Fruit fly (Drosophila melanogaster) whole organism, embryonic: ENCODE measurements around the gene Pcyt1.

Source experiments
- Aef1 ChIP-seq: fragments of 200-800 bp; sonication (Bioruptor generic); IDR thresholded peaks from 3 replicates; pipeline ENCODE4 v1.3.6; 2022; ENCODE audit warnings: missing biosample characterization, missing genetic modification characterization
- CG11247 ChIP-seq: fragments of 200-800 bp; sonication (Bioruptor generic); IDR thresholded peaks from 2 replicates; pipeline ENCODE4 v1.3.6; 2022; ENCODE audit warnings: missing biosample characterization, missing genetic modification characterization
- CG15269 ChIP-seq: fragments of 200-800 bp; sonication (Bioruptor generic); optimal IDR thresholded peaks from 2 replicates; lab custom pipeline; 2018; ENCODE audit warnings: missing biosample characterization, mild to moderate bottlenecking, missing genetic modification characterization, moderate library complexity
- CG15514 ChIP-seq: fragments of 200-800 bp; sonication (Bioruptor generic); optimal IDR thresholded peaks from 3 replicates; lab custom pipeline; 2017; ENCODE audit warnings: missing biosample characterization, missing genetic modification characterization, mild to moderate bottlenecking, moderate library complexity, missing genetic modification reagents
- CG16863 ChIP-seq: fragments of 200-800 bp; sonication (Bioruptor generic); optimal IDR thresholded peaks from 3 replicates; lab custom pipeline; 2016; ENCODE audit warnings: missing biosample characterization, missing genetic modification characterization
- CG17385 ChIP-seq: fragments of 200-800 bp; sonication (Bioruptor generic); optimal IDR thresholded peaks from 3 replicates; lab custom pipeline; 2018; ENCODE audit warnings: missing biosample characterization, mild to moderate bottlenecking, missing genetic modification characterization
- CG1792 ChIP-seq: fragments of 200-800 bp; sonication (Bioruptor generic); optimal IDR thresholded peaks from 2 replicates; lab custom pipeline; 2016; ENCODE audit warnings: missing biosample characterization, missing genetic modification characterization
- CG1832 ChIP-seq: fragments of 200-800 bp; sonication (Bioruptor generic); optimal IDR thresholded peaks from 2 replicates; lab custom pipeline; 2017; ENCODE audit warnings: missing biosample characterization, mild to moderate bottlenecking, missing genetic modification characterization, inconsistent platforms
- CG2889 ChIP-seq: fragments of 200-800 bp; sonication (Bioruptor generic); IDR thresholded peaks from 3 replicates; pipeline ENCODE4 v1.3.6; 2022; ENCODE audit warnings: missing biosample characterization, missing genetic modification characterization
- CG34422 ChIP-seq: fragments of 200-800 bp; sonication (Bioruptor generic); IDR thresholded peaks from 3 replicates; pipeline ENCODE4 v1.3.6; 2022; ENCODE audit warnings: missing biosample characterization, missing genetic modification characterization
- CG4617 ChIP-seq: fragments of 200-800 bp; sonication (Bioruptor generic); optimal IDR thresholded peaks from 3 replicates; lab custom pipeline; 2016; ENCODE audit warnings: missing biosample characterization, missing genetic modification characterization, borderline replicate concordance
- CG6854 ChIP-seq: fragments of 200-800 bp; sonication (Bioruptor generic); optimal IDR thresholded peaks from 3 replicates; lab custom pipeline; 2017; ENCODE audit warnings: missing biosample characterization, mild to moderate bottlenecking, missing genetic modification characterization
- CG8388 ChIP-seq: fragments of 200-800 bp; sonication (Bioruptor generic); optimal IDR thresholded peaks from 2 replicates; lab custom pipeline; 2019; ENCODE audit warnings: missing biosample characterization, mild to moderate bottlenecking, missing genetic modification characterization, moderate library complexity
- CG9817 ChIP-seq: fragments of 200-800 bp; sonication (Bioruptor generic); optimal IDR thresholded peaks from 2 replicates; lab custom pipeline; 2018; ENCODE audit warnings: missing biosample characterization, mild to moderate bottlenecking, missing genetic modification characterization, moderate library complexity
- Dbx ChIP-seq: fragments of 200-800 bp; sonication (Bioruptor generic); IDR thresholded peaks from 3 replicates; pipeline ENCODE4 v1.3.6; 2022; ENCODE audit warnings: missing biosample characterization, missing genetic modification characterization
- Dek ChIP-seq: fragments of 200-800 bp; sonication (Bioruptor generic); optimal IDR thresholded peaks from 3 replicates; lab custom pipeline; 2019; ENCODE audit warnings: missing biosample characterization, mild to moderate bottlenecking, missing genetic modification characterization, moderate library complexity
- Doc3 ChIP-seq: fragments of 200-800 bp; sonication (Bioruptor generic); IDR thresholded peaks from 3 replicates; pipeline ENCODE4 v1.3.6; 2022; ENCODE audit warnings: missing biosample characterization, missing genetic modification characterization; ENCODE audit not compliant: partially characterized antibody
- Drgx ChIP-seq: fragments of 200-800 bp; sonication (Bioruptor generic); IDR thresholded peaks from 2 replicates; pipeline ENCODE4 v1.3.6; 2022; ENCODE audit warnings: missing biosample characterization, missing genetic modification characterization
- Hey ChIP-seq: fragments of 200-800 bp; sonication (Bioruptor generic); optimal IDR thresholded peaks from 3 replicates; lab custom pipeline; 2018; ENCODE audit warnings: missing biosample characterization, mild to moderate bottlenecking, missing genetic modification characterization
- Hr51 ChIP-seq, 2 experiments: fragments of 200-800 bp; sonication (Bioruptor generic); optimal IDR thresholded peaks; 2 replicates in 1 of 2; 3 replicates in 1 of 2; lab custom pipeline; 2016 to 2018; ENCODE audit warnings: missing biosample characterization in 2 of 2, missing genetic modification characterization in 2 of 2, mild to moderate bottlenecking in 1 of 2, moderate library complexity in 1 of 2
- Hr78 ChIP-seq, 2 experiments: fragments of 200-800 bp in 1 of 2; fragments of >200 bp in 1 of 2; sonication (Bioruptor generic) in 1 of 2; optimal IDR thresholded peaks; 2 replicates each; lab custom pipeline; 2017 to 2019; ENCODE audit warnings: missing biosample characterization in 2 of 2, missing genetic modification characterization in 2 of 2, mild to moderate bottlenecking in 1 of 2, moderate library complexity in 1 of 2
- Jarid2 ChIP-seq: fragments of 200-800 bp; sonication (Bioruptor generic); optimal IDR thresholded peaks from 3 replicates; lab custom pipeline; 2017; ENCODE audit warnings: mild to moderate bottlenecking, missing biosample characterization, missing genetic modification reagents, missing genetic modification characterization
- MBD-R2 ChIP-seq: fragments of 200-800 bp; sonication (Bioruptor generic); IDR thresholded peaks from 2 replicates; pipeline ENCODE4 v1.3.6; 2022; ENCODE audit warnings: missing biosample characterization, missing genetic modification characterization
- Mes4 ChIP-seq: fragments of 200-800 bp; sonication (Bioruptor generic); optimal IDR thresholded peaks from 2 replicates; lab custom pipeline; 2016; ENCODE audit warnings: missing biosample characterization, missing genetic modification characterization
- Mrtf ChIP-seq: fragments of 200-800 bp; sonication (Bioruptor generic); IDR thresholded peaks from 3 replicates; pipeline ENCODE4 v1.3.6; 2022; ENCODE audit warnings: missing biosample characterization, missing genetic modification characterization
- Myb ChIP-seq: fragments of 200-800 bp; sonication (Bioruptor generic); optimal IDR thresholded peaks from 2 replicates; lab custom pipeline; 2016; ENCODE audit warnings: missing biosample characterization, missing genetic modification characterization
- Pdp1 ChIP-seq, 2 experiments: fragments of 200-800 bp; sonication (Bioruptor generic); optimal IDR thresholded peaks; 3 replicates each; lab custom pipeline; 2016; ENCODE audit warnings: missing biosample characterization in 2 of 2, missing genetic modification characterization in 2 of 2, mild to moderate bottlenecking in 1 of 2, moderate library complexity in 1 of 2
- Poxn ChIP-seq: fragments of 200-800 bp; sonication (Bioruptor generic); IDR thresholded peaks from 2 replicates; pipeline ENCODE4 v1.3.6; 2022; ENCODE audit warnings: missing biosample characterization, missing genetic modification characterization
- Ptx1 ChIP-seq: fragments of 200-800 bp; sonication (Bioruptor generic); IDR thresholded peaks from 2 replicates; pipeline ENCODE4 v1.3.6; 2022; ENCODE audit warnings: missing biosample characterization, missing genetic modification characterization
- danr ChIP-seq: fragments of 200-800 bp; sonication (Bioruptor generic); IDR thresholded peaks from 2 replicates; pipeline ENCODE4 v1.3.6; 2022; ENCODE audit warnings: missing biosample characterization, missing genetic modification characterization
- fd64A ChIP-seq: fragments of 200-800 bp; sonication (Bioruptor generic); optimal IDR thresholded peaks from 3 replicates; lab custom pipeline; 2018; ENCODE audit warnings: missing biosample characterization, mild to moderate bottlenecking, missing genetic modification characterization
- gce ChIP-seq: fragments of 200-800 bp; sonication (Bioruptor generic); IDR thresholded peaks from 3 replicates; pipeline ENCODE4 v1.3.6; 2022; ENCODE audit warnings: missing biosample characterization, missing genetic modification characterization
- gcm2 ChIP-seq: fragments of 200-800 bp; sonication (Bioruptor generic); optimal IDR thresholded peaks from 2 replicates; lab custom pipeline; 2016; ENCODE audit warnings: missing biosample characterization, missing genetic modification characterization
- gem ChIP-seq: fragments of 200-800 bp; sonication (Bioruptor generic); optimal IDR thresholded peaks from 2 replicates; lab custom pipeline; 2019; ENCODE audit warnings: missing biosample characterization, mild to moderate bottlenecking, missing genetic modification characterization, moderate library complexity
- hbn ChIP-seq: fragments of 200-800 bp; sonication (Bioruptor generic); IDR thresholded peaks from 2 replicates; pipeline ENCODE4 v1.3.6; 2022; ENCODE audit warnings: missing biosample characterization, missing genetic modification characterization; ENCODE audit not compliant: partially characterized antibody
- hkb ChIP-seq, 2 experiments: fragments of 200-800 bp in 1 of 2; fragments of >200 bp in 1 of 2; sonication (Bioruptor generic) in 1 of 2; IDR thresholded peaks in 1 of 2; optimal IDR thresholded peaks in 1 of 2; 2 replicates each; pipeline versions ENCODE4 v1.3.6 to Lab custom; 2017 to 2022; ENCODE audit warnings: missing biosample characterization in 1 of 2, missing genetic modification characterization in 1 of 2
- kah ChIP-seq: fragments of 200-800 bp; sonication (Bioruptor generic); optimal IDR thresholded peaks from 2 replicates; lab custom pipeline; 2018; ENCODE audit warnings: missing biosample characterization, mild to moderate bottlenecking, missing genetic modification characterization
- odd ChIP-seq: fragments of 200-800 bp; sonication (Bioruptor generic); optimal IDR thresholded peaks from 2 replicates; lab custom pipeline; 2017; ENCODE audit warnings: missing biosample characterization, mild to moderate bottlenecking, missing genetic modification characterization
- pzg ChIP-seq: fragments of 200-800 bp; sonication (Bioruptor generic); optimal IDR thresholded peaks from 3 replicates; lab custom pipeline; 2018; ENCODE audit warnings: missing biosample characterization, mild to moderate bottlenecking, missing genetic modification characterization, moderate library complexity
- ranshi ChIP-seq: fragments of 200-800 bp; sonication (Bioruptor generic); IDR thresholded peaks from 2 replicates; pipeline ENCODE4 v1.3.6; 2022; ENCODE audit warnings: missing biosample characterization, missing genetic modification characterization
- scrt ChIP-seq: fragments of 200-800 bp; sonication (Bioruptor generic); optimal IDR thresholded peaks from 2 replicates; lab custom pipeline; 2018; ENCODE audit warnings: missing biosample characterization, mild to moderate bottlenecking, missing genetic modification characterization, moderate library complexity
- sd ChIP-seq: fragments of 200-800 bp; sonication (Bioruptor generic); optimal IDR thresholded peaks from 3 replicates; lab custom pipeline; 2018; ENCODE audit warnings: missing biosample characterization, mild to moderate bottlenecking, missing genetic modification characterization, moderate library complexity
- seq ChIP-seq: fragments of 200-800 bp; sonication (Bioruptor generic); IDR thresholded peaks from 2 replicates; pipeline ENCODE4 v1.3.6; 2022; ENCODE audit warnings: missing biosample characterization, missing genetic modification characterization
- shn ChIP-seq: fragments of 200-800 bp; sonication (Bioruptor generic); optimal IDR thresholded peaks from 3 replicates; lab custom pipeline; 2016; ENCODE audit warnings: missing biosample characterization, missing genetic modification characterization
- sr ChIP-seq: fragments of 200-800 bp; sonication (Bioruptor generic); IDR thresholded peaks from 3 replicates; pipeline ENCODE4 v1.3.6; 2022; ENCODE audit warnings: missing biosample characterization, missing genetic modification characterization
- tio ChIP-seq: fragments of 200-800 bp; sonication (Bioruptor generic); optimal IDR thresholded peaks from 2 replicates; lab custom pipeline; 2017; ENCODE audit warnings: missing biosample characterization, missing genetic modification characterization, inconsistent platforms
- tup ChIP-seq: fragments of 200-800 bp; sonication (Bioruptor generic); optimal IDR thresholded peaks from 2 replicates; lab custom pipeline; 2016; ENCODE audit warnings: missing biosample characterization, mild to moderate bottlenecking, missing genetic modification characterization, moderate library complexity
- wek ChIP-seq: fragments of 200-800 bp; sonication (Bioruptor generic); optimal IDR thresholded peaks from 3 replicates; lab custom pipeline; 2018; ENCODE audit warnings: missing biosample characterization, mild to moderate bottlenecking, missing genetic modification characterization, moderate library complexity
- wor ChIP-seq: fragments of 200-800 bp; sonication (Bioruptor generic); IDR thresholded peaks from 2 replicates; pipeline ENCODE4 v1.3.6; 2022; ENCODE audit warnings: missing biosample characterization, missing genetic modification characterization
- zfh1 ChIP-seq: fragments of 200-800 bp; sonication (Bioruptor generic); IDR thresholded peaks from 3 replicates; pipeline ENCODE4 v1.3.6; 2022; ENCODE audit warnings: missing biosample characterization, missing genetic modification characterization

The Pcyt1 gene

DNA sequence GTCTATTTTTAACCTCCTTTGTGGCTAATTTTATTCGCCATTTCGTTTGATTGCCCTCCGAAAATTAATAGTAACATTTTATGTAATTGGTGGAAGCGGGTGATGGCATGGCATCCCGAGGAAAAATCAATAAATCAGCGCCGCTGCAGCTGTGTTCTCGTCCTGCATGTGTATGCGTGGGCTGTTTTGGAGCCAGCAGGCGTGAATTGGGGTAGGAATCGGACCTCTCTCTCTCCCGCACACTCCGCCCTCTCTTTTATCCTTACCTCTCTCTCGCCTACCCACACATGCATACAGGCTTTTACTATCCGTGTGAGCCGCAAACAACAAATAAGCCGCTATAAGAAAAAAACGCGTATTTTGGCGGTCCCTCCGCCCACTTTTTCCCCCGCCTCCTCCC lies 31.4 kb downstream of the Pcyt1 start:
- TF ChIP-seq Aef1 = no peak
- TF ChIP-seq gem (tag; lab: Kevin White, UChicago) = no peak
- TF ChIP-seq hkb (optimal IDR thresholded peaks at IDR 0.05; lab: Kevin White, UChicago) = no peak
- TF ChIP-seq hkb (GFP tag; IDR thresholded peaks at IDR 0.05; lab: Robert Waterston, UW) = peak; percentile 15; the same call in 1 of the 2 replicates
- TF ChIP-seq wek (GFP tag; lab: Kevin White, UChicago) = no peak
- TF ChIP-seq Hr51 (GFP tag; optimal IDR thresholded peaks at IDR 0.05; lab: Kevin White, UChicago) = no peak
- TF ChIP-seq Ptx1 (GFP tag; lab: Robert Waterston, UW) = no peak
- no peak for TF ChIP-seq gce (GFP tag; lab: Robert Waterston, UW)
- no peak for TF ChIP-seq odd (GFP tag; lab: Kevin White, UChicago)
- no peak for TF ChIP-seq Mrtf (GFP tag; lab: Robert Waterston, UW)
- no peak for TF ChIP-seq scrt (GFP tag; lab: Kevin White, UChicago)
- peak; percentile 9 for TF ChIP-seq Jarid2 (GFP tag; lab: Kevin White, UChicago)
- TF ChIP-seq CG17385 = no peak
- no peak for TF ChIP-seq sd
- no peak for TF ChIP-seq CG4617 (GFP tag; lab: Kevin White, UChicago)
- TF ChIP-seq CG8388 = no peak
- TF ChIP-seq Hey (tag; lab: Kevin White, UChicago) = no peak
- TF ChIP-seq Myb (GFP tag; lab: Kevin White, UChicago) = no peak
- no peak for TF ChIP-seq CG9817 (tag; lab: Kevin White, UChicago)
- TF ChIP-seq CG1832 (GFP tag; lab: Kevin White, UChicago) = peak; percentile 57
- no peak for TF ChIP-seq Hr78 (GFP tag; optimal IDR thresholded peaks at IDR 0.05; lab: Kevin White, UChicago)
- no peak for TF ChIP-seq kah (GFP tag; lab: Kevin White, UChicago)
- TF ChIP-seq danr = no peak
- TF ChIP-seq CG2889 (GFP tag; lab: Robert Waterston, UW) = no peak
- TF ChIP-seq shn (GFP tag; lab: Kevin White, UChicago) = no peak
- no peak for TF ChIP-seq CG6854
- no peak for TF ChIP-seq tup (GFP tag; lab: Kevin White, UChicago)
- peak; percentile 9 for TF ChIP-seq CG15514 (GFP tag; lab: Kevin White, UChicago)
- TF ChIP-seq Pdp1 (GFP tag; optimal IDR thresholded peaks at IDR 0.05; lab: Kevin White, UChicago) = peak in 1 of 2 experiments; percentile 46
- no peak for TF ChIP-seq fd64A (GFP tag; lab: Kevin White, UChicago)
- TF ChIP-seq Mes4 (GFP tag; lab: Kevin White, UChicago) = no peak
- no peak for TF ChIP-seq ranshi
- no peak for TF ChIP-seq CG1792 (GFP tag; lab: Kevin White, UChicago)
- no peak for TF ChIP-seq pzg
- TF ChIP-seq hbn (GFP tag; lab: Robert Waterston, UW) = no peak
- no peak for TF ChIP-seq tio (GFP tag; lab: Kevin White, UChicago)
- peak; percentile 37; the same call in 1 of the 2 replicates for TF ChIP-seq Drgx (GFP tag; lab: Robert Waterston, UW)
- TF ChIP-seq CG15269 (tag; lab: Kevin White, UChicago) = no peak
- peak; percentile 60 for TF ChIP-seq MBD-R2
- 0 out of 2 replicates have a peak, but pooled peaks have one; percentile 27 for TF ChIP-seq CG11247
- no peak for TF ChIP-seq wor (GFP tag; lab: Robert Waterston, UW)
- TF ChIP-seq zfh1 (GFP tag; lab: Robert Waterston, UW) = no peak
- TF ChIP-seq gcm2 (GFP tag; lab: Kevin White, UChicago) = no peak
- TF ChIP-seq Poxn (GFP tag; lab: Robert Waterston, UW) = no peak
- TF ChIP-seq sr (GFP tag; lab: Robert Waterston, UW) = peak; percentile 30; the same call in 1 of the 3 replicates
- peak; percentile 47; the same call in 1 of the 3 replicates for TF ChIP-seq CG34422 (GFP tag; lab: Robert Waterston, UW)
- peak; percentile 75 for TF ChIP-seq seq (GFP tag; lab: Robert Waterston, UW)
- no peak for TF ChIP-seq CG16863 (GFP tag; lab: Kevin White, UChicago)
- TF ChIP-seq Dek = no peak
- TF ChIP-seq Doc3 = 0 out of 3 replicates have a peak, but pooled peaks have one; percentile 17
- TF ChIP-seq Dbx = no peak
